Worm (Caenorhabditis elegans) whole organism, midembryonic: Measurements from ENCODE around the gene srxa-18.

Experiments
- T22C8.4 ChIP-seq: fragments of 200-800 bp; sonication (Bioruptor generic); IDR thresholded peaks from 2 replicates; pipeline ENCODE4 v1.3.6; 2022; ENCODE audit warnings: missing genetic modification characterization, missing compliant biosample characterization
- cog-1 ChIP-seq: sonication (generic microtip); optimal IDR thresholded peaks from 2 replicates; lab custom pipeline; 2016; ENCODE audit warnings: missing genetic modification characterization, missing compliant biosample characterization
- flt-1 ChIP-seq: fragments of 200-800 bp; sonication (Bioruptor generic); IDR thresholded peaks from 2 replicates; pipeline ENCODE4 v1.3.6; 2022; ENCODE audit warnings: missing genetic modification characterization, missing compliant biosample characterization
- klf-2 ChIP-seq: fragments of 200-800 bp; sonication (Bioruptor generic); conservative IDR thresholded peaks from 2 replicates; pipeline ENCODE4 v1.3.6; 2022; ENCODE audit warnings: missing genetic modification reagents, missing genetic modification characterization, missing compliant biosample characterization
- med-1 ChIP-seq: sonication (generic microtip); optimal IDR thresholded peaks from 2 replicates; lab custom pipeline; 2017; ENCODE audit warnings: missing genetic modification characterization, mild to moderate bottlenecking, missing compliant biosample characterization, antibody characterized with exemption, missing genetic modification reagents; ENCODE audit not compliant: insufficient read depth
- ref-1 ChIP-seq: fragments of 200-800 bp; sonication (Bioruptor generic); conservative IDR thresholded peaks from 2 replicates; pipeline ENCODE4 v1.3.6; 2022; ENCODE audit warnings: missing genetic modification reagents, missing genetic modification characterization, missing compliant biosample characterization
- tab-1 ChIP-seq: fragments of 200-800 bp; sonication (Bioruptor generic); IDR thresholded peaks from 2 replicates; pipeline ENCODE4 v1.3.6; 2022; ENCODE audit warnings: missing genetic modification characterization, missing compliant biosample characterization
- ztf-23 ChIP-seq: fragments of 200-800 bp; sonication (Bioruptor generic); IDR thresholded peaks from 2 replicates; pipeline ENCODE4 v1.3.6; 2022; ENCODE audit warnings: missing genetic modification reagents, missing genetic modification characterization, missing compliant biosample characterization
- ztf-29 ChIP-seq: fragments of 200-800 bp; sonication (Bioruptor generic); IDR thresholded peaks from 2 replicates; pipeline ENCODE4 v1.3.6; 2022; ENCODE audit warnings: missing genetic modification reagents, missing genetic modification characterization, missing compliant biosample characterization

The srxa-18 gene

DNA sequence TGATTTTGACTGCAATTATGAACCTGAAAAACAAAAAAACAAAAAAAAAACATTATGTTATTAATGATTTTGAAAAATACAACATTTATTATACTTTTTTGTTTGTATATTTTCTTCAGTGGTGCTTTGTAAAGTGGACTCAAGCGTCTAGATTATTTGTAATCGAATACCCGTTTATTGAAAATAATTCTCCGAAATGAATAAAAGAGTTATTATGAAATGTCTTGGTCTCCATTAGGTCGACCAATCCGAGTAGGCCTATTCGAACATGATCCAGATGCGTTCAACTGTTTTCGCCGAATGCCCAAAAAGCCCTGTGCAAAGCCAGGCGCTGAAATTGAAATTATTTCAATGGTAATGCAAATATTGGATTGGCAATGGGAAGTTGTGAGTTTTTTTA is 3.3 kb downstream of the srxa-18 start, which contains the start of gene C08B6.5:
Gene C08B6.5 (plus strand): TSS at position 301 of the 400 bp plus-strand sequence.
- no peak for TF ChIP-seq T22C8.4 (GFP tag; lab: Robert Waterston, UW)

DNA sequence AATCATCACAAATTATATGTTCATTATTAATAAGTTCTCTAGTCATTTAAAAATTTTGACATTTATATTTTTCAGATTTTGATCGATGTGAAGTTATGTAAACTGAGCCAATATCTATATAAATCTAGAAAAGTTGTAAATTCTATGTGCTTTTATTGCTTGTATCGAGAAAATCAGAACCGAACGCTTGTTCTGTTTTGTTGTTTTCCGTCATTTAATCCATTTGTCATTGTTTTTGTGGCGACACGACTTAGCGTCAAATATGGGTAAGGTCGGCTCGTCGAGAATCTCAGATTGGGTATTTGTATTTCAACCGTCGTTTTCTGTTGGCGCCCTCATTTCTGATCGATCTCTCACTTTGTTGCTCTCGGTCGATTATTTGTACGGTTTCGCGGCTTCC is 6.5 kb downstream of the srxa-18 start, which contains the start of gene cht-5:
Gene cht-5 (plus strand): TSS at position 301 of the 400 bp plus-strand sequence.
- TF ChIP-seq T22C8.4 (GFP tag; lab: Robert Waterston, UW) (no peak), ztf-23 (GFP tag; lab: Robert Waterston, UW) (no peak), med-1 (no peak), flt-1 (GFP tag; lab: Robert Waterston, UW) (no peak)

DNA sequence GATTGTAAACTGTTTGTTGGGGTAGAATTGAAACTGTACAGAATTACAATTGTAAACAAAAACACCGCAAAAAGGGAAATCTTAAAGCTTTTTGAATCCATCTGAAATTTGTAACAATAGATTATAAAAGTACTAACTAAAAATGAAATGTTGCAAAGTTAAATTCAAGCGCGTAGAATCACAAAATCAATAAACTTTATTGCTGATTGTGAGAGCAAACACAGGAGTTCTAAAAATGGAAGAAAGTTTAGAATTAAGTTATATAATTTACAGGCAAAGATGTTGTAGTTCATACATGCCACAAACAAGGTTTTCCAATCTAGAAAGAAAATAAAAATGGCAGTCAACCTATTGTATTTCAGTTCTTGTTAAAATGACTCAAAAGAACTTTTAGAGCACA is 8.6 kb downstream of the srxa-18 start, which contains the start of gene C08B6.3:
Gene C08B6.3 (minus strand): TSS at position 101 of the 400 bp plus-strand sequence.
- no peak for TF ChIP-seq ztf-23 (GFP tag; lab: Robert Waterston, UW)
- TF ChIP-seq med-1, result no peak
- no peak for TF ChIP-seq cog-1
- TF ChIP-seq klf-2 (GFP tag; lab: Robert Waterston, UW), result no peak
- no peak for TF ChIP-seq flt-1 (GFP tag; lab: Robert Waterston, UW)
- no peak for TF ChIP-seq ztf-29 (GFP tag; lab: Robert Waterston, UW)
- TF ChIP-seq ref-1 (GFP tag; lab: Robert Waterston, UW), result no peak
- TF ChIP-seq T22C8.4 (GFP tag; lab: Robert Waterston, UW), result no peak
- TF ChIP-seq tab-1 (GFP tag; lab: Robert Waterston, UW), result no peak

DNA sequence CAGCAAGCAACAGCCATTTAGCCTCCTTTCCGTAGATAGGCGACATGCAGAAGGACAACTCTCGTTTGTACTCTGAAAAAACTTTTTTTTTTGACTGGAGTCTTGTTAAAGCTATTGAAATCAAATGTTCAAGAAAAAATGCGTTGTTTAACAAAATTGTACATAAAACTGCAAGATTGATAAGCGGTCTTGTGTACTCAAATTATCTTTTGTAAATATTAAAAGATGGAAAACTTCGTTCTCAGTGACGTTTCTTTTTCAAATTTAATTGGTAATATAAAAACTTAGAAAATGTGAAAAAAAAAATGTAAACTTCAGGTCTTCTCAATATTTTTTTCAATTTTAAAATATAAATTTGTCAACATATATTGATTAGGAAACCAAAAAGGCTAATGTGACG is 9.7 kb downstream of the srxa-18 start:
- TF ChIP-seq ztf-23 (GFP tag; lab: Robert Waterston, UW) (no peak), klf-2 (GFP tag; lab: Robert Waterston, UW) (no peak), tab-1 (GFP tag; lab: Robert Waterston, UW) (no peak), med-1 (no peak), ztf-29 (GFP tag; lab: Robert Waterston, UW) (no peak)

DNA sequence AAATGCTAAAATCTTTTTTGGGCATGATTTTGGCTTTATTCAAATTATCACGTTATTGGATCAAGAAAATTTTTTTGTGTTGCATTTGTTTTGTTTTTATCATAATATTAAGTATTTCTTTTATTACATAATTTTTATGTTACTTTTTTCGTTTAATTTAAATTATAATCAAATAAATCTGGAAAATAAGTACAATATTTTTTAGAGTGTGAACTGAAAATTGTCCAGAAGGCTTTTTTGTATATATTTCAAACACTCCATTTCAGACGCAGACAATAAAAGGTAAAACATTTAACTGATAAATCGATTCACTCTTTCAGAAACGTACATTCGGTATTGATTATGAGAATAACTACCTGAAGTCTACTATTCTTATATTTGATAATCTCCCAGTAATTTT is 13.5 kb downstream of the srxa-18 start, which contains the start of gene C08B6.11:
Gene C08B6.11 (plus strand): TSS at position 301 of the 400 bp plus-strand sequence.
- TF ChIP-seq ztf-23 (GFP tag; lab: Robert Waterston, UW) (no peak), T22C8.4 (GFP tag; lab: Robert Waterston, UW) (no peak), klf-2 (GFP tag; lab: Robert Waterston, UW) (no peak), ztf-29 (GFP tag; lab: Robert Waterston, UW) (no peak), med-1 (no peak), ref-1 (GFP tag; lab: Robert Waterston, UW) (no peak), cog-1 (no peak), flt-1 (GFP tag; lab: Robert Waterston, UW) (no peak), tab-1 (GFP tag; lab: Robert Waterston, UW) (no peak)

DNA sequence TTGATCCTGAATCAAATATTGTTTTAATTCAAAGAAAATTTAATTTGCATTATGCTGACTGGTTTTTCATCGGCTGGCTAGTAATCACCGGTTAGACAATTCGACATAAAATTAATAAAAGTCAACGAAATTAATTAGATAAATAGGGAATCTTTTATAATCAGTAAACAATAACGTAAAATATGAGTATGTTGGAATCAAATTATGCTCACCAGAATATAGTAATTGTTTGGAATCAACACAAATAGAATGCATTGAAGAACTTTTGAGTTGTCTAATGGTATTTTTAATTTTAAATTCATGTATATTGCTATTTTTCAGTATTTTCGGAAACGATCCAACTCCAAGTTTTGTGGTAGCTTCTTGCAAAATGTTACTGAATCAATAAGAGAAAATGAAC is 15.4 kb downstream of the srxa-18 start, which contains the start of gene C08B6.2:
Gene C08B6.2 (plus strand): TSS at position 301 of the 400 bp plus-strand sequence.
- no peak for TF ChIP-seq ztf-23 (GFP tag; lab: Robert Waterston, UW)

DNA sequence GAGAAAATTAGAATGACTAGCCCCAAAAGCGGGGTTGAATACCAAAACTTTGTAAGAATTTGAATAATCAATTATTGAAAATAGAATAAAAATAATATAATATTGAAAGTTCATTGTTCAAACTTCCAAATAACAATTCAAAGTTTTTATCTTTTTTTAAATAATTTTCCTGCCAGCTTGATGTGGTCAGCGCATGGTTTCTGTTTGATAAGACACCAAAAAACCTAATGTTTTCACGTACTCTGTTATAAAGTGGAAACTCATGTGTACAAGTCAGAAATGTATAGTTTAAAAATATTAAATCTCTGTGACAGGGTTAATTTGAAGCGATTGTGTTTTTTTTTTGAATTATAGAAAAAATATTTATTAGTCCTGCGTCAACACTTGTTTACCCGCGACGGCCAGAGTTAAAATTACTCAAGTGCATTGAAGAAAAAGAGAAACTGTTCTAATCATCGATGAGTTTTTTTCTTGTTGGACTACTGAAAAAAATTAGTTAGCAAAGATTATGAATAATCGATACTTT is 15.9 kb downstream of the srxa-18 start, which contains the start of gene ugt-17:
Gene ugt-17 (minus strand): TSS at position 180 of the 526 bp plus-strand sequence.
- TF ChIP-seq T22C8.4 (GFP tag; lab: Robert Waterston, UW) (no peak), med-1 (no peak), ref-1 (GFP tag; lab: Robert Waterston, UW) (no peak), cog-1 (no peak), ztf-29 (GFP tag; lab: Robert Waterston, UW) (no peak), ztf-23 (GFP tag; lab: Robert Waterston, UW) (no peak), tab-1 (GFP tag; lab: Robert Waterston, UW) (no peak), flt-1 (GFP tag; lab: Robert Waterston, UW) (no peak), klf-2 (GFP tag; lab: Robert Waterston, UW) (no peak)

DNA sequence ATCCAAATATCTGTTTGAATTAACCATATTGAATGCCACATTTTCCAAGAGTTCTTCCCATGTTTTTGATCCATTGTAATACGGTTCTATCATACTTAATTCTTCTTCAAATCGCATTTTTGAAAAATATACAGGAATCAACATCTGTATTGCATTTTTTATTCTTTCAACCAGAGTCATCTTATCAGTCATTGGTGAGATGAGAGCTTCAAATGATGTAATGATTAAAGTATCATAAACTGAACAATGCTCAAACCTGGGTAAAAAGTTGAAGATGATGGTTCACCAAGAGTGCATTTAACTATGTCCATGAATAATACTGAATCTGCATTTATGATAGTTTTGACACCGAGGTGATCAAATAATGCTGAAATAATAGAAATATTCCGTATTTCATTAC is 17.0 kb downstream of the srxa-18 start:
- no peak for TF ChIP-seq flt-1 (GFP tag; lab: Robert Waterston, UW)
- no peak for TF ChIP-seq med-1
- no peak for TF ChIP-seq ztf-29 (GFP tag; lab: Robert Waterston, UW)
- no peak for TF ChIP-seq ref-1 (GFP tag; lab: Robert Waterston, UW)
- TF ChIP-seq T22C8.4 (GFP tag; lab: Robert Waterston, UW), result no peak
- TF ChIP-seq klf-2 (GFP tag; lab: Robert Waterston, UW), result no peak
- no peak for TF ChIP-seq ztf-23 (GFP tag; lab: Robert Waterston, UW)
- TF ChIP-seq cog-1, result no peak
- TF ChIP-seq tab-1 (GFP tag; lab: Robert Waterston, UW), result no peak

DNA sequence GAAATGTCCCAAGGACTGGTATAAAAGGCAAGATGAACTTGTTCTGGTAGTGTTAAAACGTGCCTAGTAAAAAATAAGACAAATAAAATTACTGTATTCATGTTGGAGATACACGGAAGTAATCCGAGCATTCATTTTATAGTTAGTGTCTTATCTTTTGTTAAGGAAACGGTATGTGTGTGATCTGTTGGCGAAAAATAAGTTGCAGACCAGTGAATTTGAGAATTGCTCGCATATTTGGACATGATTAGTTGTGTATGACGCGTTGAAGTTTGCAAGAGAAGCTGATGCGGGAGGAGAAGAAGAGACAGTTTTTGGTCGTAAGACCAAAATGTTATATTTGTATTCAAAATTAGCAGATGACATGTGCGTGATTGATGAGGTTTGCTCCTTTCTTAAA is 18.9 kb downstream of the srxa-18 start, which contains the start of gene C08B6.14:
Gene C08B6.14 (minus strand): TSS at position 101 of the 400 bp plus-strand sequence.
- TF ChIP-seq flt-1 (GFP tag; lab: Robert Waterston, UW), result no peak
- TF ChIP-seq klf-2 (GFP tag; lab: Robert Waterston, UW), result no peak
- no peak for TF ChIP-seq T22C8.4 (GFP tag; lab: Robert Waterston, UW)
- no peak for TF ChIP-seq med-1
- no peak for TF ChIP-seq ztf-29 (GFP tag; lab: Robert Waterston, UW)
- no peak for TF ChIP-seq ref-1 (GFP tag; lab: Robert Waterston, UW)
- no peak for TF ChIP-seq ztf-23 (GFP tag; lab: Robert Waterston, UW)
- TF ChIP-seq cog-1, result no peak
- no peak for TF ChIP-seq tab-1 (GFP tag; lab: Robert Waterston, UW)

DNA sequence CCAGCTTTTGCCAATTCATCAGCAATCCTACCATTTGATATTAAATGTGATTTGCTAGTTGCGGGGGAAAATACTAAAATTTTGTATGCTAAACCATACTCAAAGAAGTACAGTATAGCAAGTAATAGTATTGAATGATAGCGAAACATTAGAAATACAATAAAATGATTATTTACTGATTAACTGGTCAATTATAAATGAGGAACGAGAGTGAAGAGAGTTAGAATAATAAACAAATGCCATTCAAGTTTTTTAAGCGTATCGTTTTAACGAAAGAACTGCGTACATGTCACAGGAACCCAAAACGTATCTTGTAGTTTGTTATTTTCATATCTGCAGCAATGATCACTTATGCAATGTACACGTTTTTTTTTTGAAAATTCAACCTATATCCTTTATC is 22.4 kb downstream of the srxa-18 start, which contains the start of gene ugt-47:
Gene ugt-47 (minus strand): TSS at position 169 of the 400 bp plus-strand sequence.
- TF ChIP-seq ref-1 (GFP tag; lab: Robert Waterston, UW), result no peak
- no peak for TF ChIP-seq T22C8.4 (GFP tag; lab: Robert Waterston, UW)
- TF ChIP-seq ztf-29 (GFP tag; lab: Robert Waterston, UW), result no peak
- no peak for TF ChIP-seq med-1
- TF ChIP-seq flt-1 (GFP tag; lab: Robert Waterston, UW), result no peak
- no peak for TF ChIP-seq tab-1 (GFP tag; lab: Robert Waterston, UW)
- TF ChIP-seq ztf-23 (GFP tag; lab: Robert Waterston, UW), result no peak
- no peak for TF ChIP-seq cog-1
- no peak for TF ChIP-seq klf-2 (GFP tag; lab: Robert Waterston, UW)
